Fruit fly (Drosophila melanogaster) whole organism, embryonic: ENCODE measurements around the gene Wbp2.

Experiments used
- ATbp ChIP-seq: fragments of 200-800 bp; sonication (Bioruptor generic); optimal IDR thresholded peaks from 2 replicates; lab custom pipeline; 2017; ENCODE audit warnings: missing biosample characterization, mild to moderate bottlenecking, missing genetic modification characterization, missing genetic modification reagents
- Abd-B ChIP-seq: fragments of 200-800 bp; sonication (Bioruptor generic); optimal IDR thresholded peaks from 2 replicates; lab custom pipeline; 2018; ENCODE audit warnings: missing biosample characterization, mild to moderate bottlenecking, missing genetic modification characterization, moderate library complexity
- Aef1 ChIP-seq: fragments of 200-800 bp; sonication (Bioruptor generic); IDR thresholded peaks from 3 replicates; pipeline ENCODE4 v1.3.6; 2022; ENCODE audit warnings: missing biosample characterization, missing genetic modification characterization
- Awh ChIP-seq: fragments of 200-800 bp; sonication (Bioruptor generic); IDR thresholded peaks from 2 replicates; pipeline ENCODE4, ENCODE4 v1.3.6; 2022; ENCODE audit warnings: missing biosample characterization, missing genetic modification characterization
- CG10147 ChIP-seq: fragments of 200-800 bp; sonication (Bioruptor generic); optimal IDR thresholded peaks from 2 replicates; lab custom pipeline; 2019; ENCODE audit warnings: missing biosample characterization, mild to moderate bottlenecking, missing genetic modification characterization, moderate library complexity
- CG10209 ChIP-seq: fragments of 200-800 bp; sonication (Bioruptor generic); optimal IDR thresholded peaks from 3 replicates; lab custom pipeline; 2017; ENCODE audit warnings: missing biosample characterization, mild to moderate bottlenecking, missing genetic modification characterization, missing genetic modification reagents
- CG10431 ChIP-seq: fragments of 200-800 bp; sonication (Bioruptor generic); optimal IDR thresholded peaks from 3 replicates; lab custom pipeline; 2018; ENCODE audit warnings: missing biosample characterization, mild to moderate bottlenecking, missing genetic modification characterization
- CG12769 ChIP-seq: fragments of 200-800 bp; sonication (Bioruptor generic); optimal IDR thresholded peaks from 2 replicates; lab custom pipeline; 2019; ENCODE audit warnings: missing biosample characterization, mild to moderate bottlenecking, missing genetic modification characterization, moderate library complexity
- CG13894 ChIP-seq: fragments of 200-800 bp; sonication (Bioruptor generic); optimal IDR thresholded peaks from 3 replicates; lab custom pipeline; 2018; ENCODE audit warnings: missing biosample characterization, mild to moderate bottlenecking, missing genetic modification characterization, moderate library complexity
- CG1529 ChIP-seq: fragments of 200-800 bp; sonication (Bioruptor generic); optimal IDR thresholded peaks from 3 replicates; lab custom pipeline; 2018; ENCODE audit warnings: missing biosample characterization, missing genetic modification characterization
- CG17568 ChIP-seq: fragments of 200-800 bp; sonication (Bioruptor generic); optimal IDR thresholded peaks from 2 replicates; lab custom pipeline; 2018; ENCODE audit warnings: missing biosample characterization, mild to moderate bottlenecking, missing genetic modification characterization, moderate library complexity
- CG2678 ChIP-seq: fragments of 200-800 bp; sonication (Bioruptor generic); optimal IDR thresholded peaks from 3 replicates; lab custom pipeline; 2019; ENCODE audit warnings: missing biosample characterization, mild to moderate bottlenecking, missing genetic modification characterization, moderate library complexity
- CG32767 ChIP-seq: fragments of 200-800 bp; sonication (Bioruptor generic); IDR thresholded peaks from 2 replicates; pipeline ENCODE4 v1.3.6; 2022; ENCODE audit warnings: missing biosample characterization, missing genetic modification characterization
- CG4282 ChIP-seq: fragments of 200-800 bp; sonication (Bioruptor generic); optimal IDR thresholded peaks from 2 replicates; lab custom pipeline; 2016; ENCODE audit warnings: missing biosample characterization, missing genetic modification characterization
- CG4360 ChIP-seq: fragments of 200-800 bp; sonication (Bioruptor generic); IDR thresholded peaks from 2 replicates; pipeline ENCODE4 v1.3.6; 2022; ENCODE audit warnings: missing biosample characterization, missing genetic modification characterization
- CG6272 ChIP-seq: fragments of 200-800 bp; sonication (Bioruptor generic); IDR thresholded peaks from 2 replicates; pipeline ENCODE4 v1.3.6; 2022; ENCODE audit warnings: missing biosample characterization, missing genetic modification characterization
- CG7839 ChIP-seq: fragments of 200-800 bp; sonication (Bioruptor generic); optimal IDR thresholded peaks from 3 replicates; lab custom pipeline; 2018; ENCODE audit warnings: missing biosample characterization, mild to moderate bottlenecking, missing genetic modification characterization, moderate library complexity
- CG7987 ChIP-seq: fragments of 200-800 bp; sonication (Bioruptor generic); optimal IDR thresholded peaks from 2 replicates; lab custom pipeline; 2018; ENCODE audit warnings: missing biosample characterization, mild to moderate bottlenecking, missing genetic modification characterization, moderate library complexity
- CrebB ChIP-seq: fragments of 200-800 bp; sonication (Bioruptor generic); optimal IDR thresholded peaks from 3 replicates; lab custom pipeline; 2018; ENCODE audit warnings: missing biosample characterization, mild to moderate bottlenecking, missing genetic modification characterization
- Dbx ChIP-seq: fragments of 200-800 bp; sonication (Bioruptor generic); IDR thresholded peaks from 3 replicates; pipeline ENCODE4 v1.3.6; 2022; ENCODE audit warnings: missing biosample characterization, missing genetic modification characterization
- ERR ChIP-seq: fragments of 200-800 bp; sonication (Bioruptor generic); optimal IDR thresholded peaks from 2 replicates; lab custom pipeline; 2016; ENCODE audit warnings: missing biosample characterization, missing genetic modification characterization
- Fer1 ChIP-seq: fragments of 200-800 bp; sonication (Bioruptor generic); optimal IDR thresholded peaks from 2 replicates; lab custom pipeline; 2017; ENCODE audit warnings: missing biosample characterization, mild to moderate bottlenecking, missing genetic modification characterization
- Fer2 ChIP-seq: fragments of 200-800 bp; sonication (Bioruptor generic); optimal IDR thresholded peaks from 2 replicates; lab custom pipeline; 2018; ENCODE audit warnings: missing biosample characterization, mild to moderate bottlenecking, missing genetic modification characterization, moderate library complexity
- HLH3B ChIP-seq: fragments of 200-800 bp; sonication (Bioruptor generic); IDR thresholded peaks from 2 replicates; pipeline ENCODE4 v1.3.6; 2022; ENCODE audit warnings: missing biosample characterization, missing genetic modification characterization
- Myb ChIP-seq: fragments of 200-800 bp; sonication (Bioruptor generic); optimal IDR thresholded peaks from 2 replicates; lab custom pipeline; 2016; ENCODE audit warnings: missing biosample characterization, missing genetic modification characterization
- NC2β ChIP-seq: fragments of 200-800 bp; sonication (Bioruptor generic); optimal IDR thresholded peaks from 2 replicates; lab custom pipeline; 2016; ENCODE audit warnings: missing biosample characterization, missing genetic modification characterization
- Nf-YC ChIP-seq: fragments of 200-800 bp; optimal IDR thresholded peaks from 3 replicates; lab custom pipeline; 2019; ENCODE audit warnings: missing biosample characterization, mild to moderate bottlenecking, missing genetic modification characterization, moderate library complexity
- PHDP ChIP-seq: fragments of 200-800 bp; sonication (Bioruptor generic); optimal IDR thresholded peaks from 3 replicates; lab custom pipeline; 2018; ENCODE audit warnings: missing biosample characterization, mild to moderate bottlenecking, missing genetic modification characterization, moderate library complexity
- Pdp1 ChIP-seq, 2 experiments: fragments of 200-800 bp; sonication (Bioruptor generic); optimal IDR thresholded peaks; 3 replicates each; lab custom pipeline; 2016; ENCODE audit warnings: missing biosample characterization in 2 of 2, missing genetic modification characterization in 2 of 2, mild to moderate bottlenecking in 1 of 2, moderate library complexity in 1 of 2
- bsh ChIP-seq, 2 experiments: fragments of 200-800 bp; sonication (Bioruptor generic); optimal IDR thresholded peaks; 2 replicates each; lab custom pipeline; 2017 to 2018; ENCODE audit warnings: mild to moderate bottlenecking in 2 of 2, missing biosample characterization in 2 of 2, missing genetic modification characterization in 2 of 2, moderate library complexity in 1 of 2
- cato ChIP-seq: fragments of 200-800 bp; sonication (Bioruptor generic); optimal IDR thresholded peaks from 2 replicates; lab custom pipeline; 2016; ENCODE audit warnings: missing biosample characterization, missing genetic modification characterization, borderline replicate concordance
- caup ChIP-seq: fragments of 200-800 bp; sonication (Bioruptor generic); optimal IDR thresholded peaks from 3 replicates; lab custom pipeline; 2017; ENCODE audit warnings: missing biosample characterization, mild to moderate bottlenecking, missing genetic modification characterization, moderate library complexity; ENCODE audit not compliant: severe bottlenecking
- crol ChIP-seq: fragments of 200-800 bp; sonication (Bioruptor generic); IDR thresholded peaks from 2 replicates; pipeline ENCODE4 v1.3.6; 2022; ENCODE audit warnings: missing biosample characterization, missing genetic modification characterization
- crp ChIP-seq, 2 experiments: fragments of 200-800 bp; sonication (Bioruptor generic); optimal IDR thresholded peaks; 2 replicates in 1 of 2; 3 replicates in 1 of 2; lab custom pipeline; 2017; ENCODE audit warnings: missing biosample characterization in 2 of 2, missing genetic modification characterization in 2 of 2, mild to moderate bottlenecking in 1 of 2, moderate library complexity in 1 of 2
- dm ChIP-seq: fragments of 200-800 bp; sonication (Bioruptor generic); optimal IDR thresholded peaks from 3 replicates; lab custom pipeline; 2016; ENCODE audit warnings: missing biosample characterization, missing genetic modification characterization
- dmrt99B ChIP-seq: fragments of 200-800 bp; sonication (Bioruptor generic); optimal IDR thresholded peaks from 2 replicates; lab custom pipeline; 2018; ENCODE audit warnings: missing biosample characterization, mild to moderate bottlenecking, missing genetic modification characterization, moderate library complexity
- esg ChIP-seq: fragments of 200-800 bp; sonication (Bioruptor generic); conservative IDR thresholded peaks from 2 replicates; pipeline ENCODE4 v1.3.6; 2022; ENCODE audit warnings: missing biosample characterization, missing genetic modification characterization
- fru ChIP-seq: fragments of >200 bp; optimal IDR thresholded peaks from 2 replicates; lab custom pipeline; 2017
- grau ChIP-seq: fragments of 200-800 bp; optimal IDR thresholded peaks from 3 replicates; lab custom pipeline; 2019; ENCODE audit warnings: missing biosample characterization, mild to moderate bottlenecking, missing genetic modification characterization, moderate library complexity
- hb ChIP-seq: fragments of 200-800 bp; sonication (Bioruptor generic); IDR thresholded peaks from 3 replicates; pipeline ENCODE4 v1.3.6; 2022; ENCODE audit warnings: missing biosample characterization, missing genetic modification characterization; ENCODE audit not compliant: partially characterized antibody
- hkb ChIP-seq, 2 experiments: fragments of 200-800 bp in 1 of 2; fragments of >200 bp in 1 of 2; sonication (Bioruptor generic) in 1 of 2; IDR thresholded peaks in 1 of 2; optimal IDR thresholded peaks in 1 of 2; 2 replicates each; pipeline versions ENCODE4 v1.3.6 to Lab custom; 2017 to 2022; ENCODE audit warnings: missing biosample characterization in 1 of 2, missing genetic modification characterization in 1 of 2
- kah ChIP-seq: fragments of 200-800 bp; sonication (Bioruptor generic); optimal IDR thresholded peaks from 2 replicates; lab custom pipeline; 2018; ENCODE audit warnings: missing biosample characterization, mild to moderate bottlenecking, missing genetic modification characterization
- mirr ChIP-seq: fragments of 200-800 bp; sonication (Bioruptor generic); optimal IDR thresholded peaks from 3 replicates; lab custom pipeline; 2018; ENCODE audit warnings: missing biosample characterization, mild to moderate bottlenecking, missing genetic modification characterization
- nom ChIP-seq: fragments of 200-800 bp; sonication (Bioruptor generic); optimal IDR thresholded peaks from 2 replicates; lab custom pipeline; 2017; ENCODE audit warnings: missing biosample characterization, missing genetic modification characterization, mild to moderate bottlenecking, moderate library complexity, missing genetic modification reagents
- repo ChIP-seq: fragments of 200-800 bp; sonication (Bioruptor generic); optimal IDR thresholded peaks from 2 replicates; lab custom pipeline; 2016; ENCODE audit warnings: missing biosample characterization, missing genetic modification characterization
- rib ChIP-seq: fragments of 200-800 bp; sonication (Bioruptor generic); IDR thresholded peaks from 2 replicates; pipeline ENCODE4 v1.3.6; 2022; ENCODE audit warnings: missing biosample characterization, missing genetic modification characterization
- scrt ChIP-seq: fragments of 200-800 bp; sonication (Bioruptor generic); optimal IDR thresholded peaks from 2 replicates; lab custom pipeline; 2018; ENCODE audit warnings: missing biosample characterization, mild to moderate bottlenecking, missing genetic modification characterization, moderate library complexity
- tx ChIP-seq: fragments of 200-800 bp; sonication (Bioruptor generic); optimal IDR thresholded peaks from 2 replicates; lab custom pipeline; 2016; ENCODE audit warnings: missing biosample characterization, missing genetic modification characterization

Gene Wbp2

dm6 chr3L:12802443-12802865 lies 47.5 kb upstream of the Wbp2 start (continued):
- TF ChIP-seq Nf-YC (tag; lab: Kevin White, UChicago) (no peak), crp (GFP tag; optimal IDR thresholded peaks at IDR 0.05; lab: Kevin White, UChicago) (peak in 1 of 2 experiments; percentile 47), Dbx (GFP tag; lab: Robert Waterston, UW) (0 out of 3 replicates have a peak, but pooled peaks have one; percentile 30), hkb (optimal IDR thresholded peaks at IDR 0.05; lab: Kevin White, UChicago) (no peak), hkb (GFP tag; IDR thresholded peaks at IDR 0.05; lab: Robert Waterston, UW) (peak; percentile 12; the same call in 1 of the 2 replicates), CG7839 (no peak), dmrt99B (peak; percentile 9), scrt (peak; percentile 11), CG1529 (peak; percentile 6), ERR (peak; percentile 12), NC2β (GFP tag; lab: Kevin White, UChicago) (no peak), Pdp1 (GFP tag; optimal IDR thresholded peaks at IDR 0.05; lab: Kevin White, UChicago) (peak in 1 of 2 experiments; percentile 68), CG17568 (GFP tag; lab: Kevin White, UChicago) (peak; percentile 15), CG4360 (GFP tag; lab: Robert Waterston, UW) (0 out of 2 replicates have a peak, but pooled peaks have one; percentile 37), dm (no peak), CG12769 (tag; lab: Kevin White, UChicago) (peak; percentile 64), CG10147 (GFP tag; lab: Kevin White, UChicago) (peak; percentile 23), ATbp (GFP tag; lab: Kevin White, UChicago) (peak; percentile 33), CrebB (tag; lab: Kevin White, UChicago) (peak; percentile 3), bsh (GFP tag; optimal IDR thresholded peaks at IDR 0.05; lab: Kevin White, UChicago) (peak; percentile 14 to 78), Fer1 (GFP tag; lab: Kevin White, UChicago) (peak; percentile 24), CG13894 (peak; percentile 52), mirr (GFP tag; lab: Kevin White, UChicago) (peak; percentile 59), HLH3B (peak; percentile 43; the same call in 1 of the 2 replicates), rib (GFP tag; lab: Robert Waterston, UW) (no peak), caup (GFP tag; lab: Kevin White, UChicago) (peak; percentile 67), CG32767 (peak; percentile 34; the same call in 1 of the 2 replicates), CG2678 (tag; lab: Kevin White, UChicago) (peak; percentile 27), PHDP (tag; lab: Kevin White, UChicago) (peak; percentile 54)

dm6 chr3L:12803159-12804034 lies 46.6 kb upstream of the Wbp2 start:
- TF ChIP-seq Fer2 (tag; lab: Kevin White, UChicago) (peak; percentile 6), esg (GFP tag; lab: Robert Waterston, UW) (peak; percentile 18; the same call in 1 of the 2 replicates), CG4282 (no peak), nom (GFP tag; lab: Kevin White, UChicago) (no peak), CG10431 (GFP tag; lab: Kevin White, UChicago) (no peak), repo (GFP tag; lab: Kevin White, UChicago) (no peak), CG7987 (GFP tag; lab: Kevin White, UChicago) (no peak), tx (peak; percentile 24), CG10209 (GFP tag; lab: Kevin White, UChicago) (peak; percentile 42), grau (tag; lab: Kevin White, UChicago) (peak; percentile 69), hb (no peak), Awh (GFP tag; lab: Robert Waterston, UW) (no peak), crol (no peak), cato (GFP tag; lab: Kevin White, UChicago) (no peak), CG6272 (no peak), Abd-B (GFP tag; lab: Kevin White, UChicago) (no peak), fru (lab: Kevin White, UChicago) (no peak), Myb (GFP tag; lab: Kevin White, UChicago) (peak; percentile 35), kah (GFP tag; lab: Kevin White, UChicago) (no peak), Aef1 (0 out of 3 replicates have a peak, but pooled peaks have one; percentile 15)
